Fruit fly (Drosophila melanogaster): Measurements from ENCODE around the gene CG11584.

The CG11584 gene

DNA sequence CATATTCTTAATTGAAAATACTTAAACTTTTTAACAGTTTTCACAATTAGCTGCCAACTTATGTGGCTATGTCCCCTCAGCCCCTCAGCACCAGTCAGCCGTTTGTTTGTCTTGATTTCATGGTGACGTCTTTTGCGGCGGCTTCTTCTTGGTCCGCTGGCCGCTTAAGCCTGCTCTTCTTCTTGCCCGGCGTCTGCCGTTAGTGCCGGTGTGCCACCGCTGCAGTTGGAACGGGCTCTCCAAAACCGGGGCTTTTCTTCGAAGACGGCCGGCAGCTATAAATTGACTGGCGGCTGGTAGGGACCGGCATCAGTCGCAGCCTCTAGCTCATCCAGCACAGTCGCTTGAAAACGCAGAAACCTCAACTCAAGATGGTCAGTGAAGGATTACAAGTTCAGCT lies 6.4 kb upstream of the CG11584 start, which contains the start of gene CG1368:
Gene CG1368, plus strand, starts transcription at position 301 of the 400 bp plus-strand sequence.
- TF ChIP-seq CG12942 (GFP tag; optimal IDR thresholded peaks at IDR 0.05) (no peak), CG8359 (GFP tag; optimal IDR thresholded peaks at IDR 0.05; ENCODE audit: borderline replicate concordance) (peak; percentile 3), chinmo (GFP tag; IDR thresholded peaks at IDR 0.05; ENCODE audit: partially characterized antibody) (peak; percentile 68; the same call in 1 of the 4 replicates), HmgD (GFP tag; optimal IDR thresholded peaks at IDR 0.05) (no peak), CG17385 (GFP tag; optimal IDR thresholded peaks at IDR 0.05) (peak; percentile 29), wdn (GFP tag; IDR thresholded peaks at IDR 0.05) (no peak), mld (GFP tag; IDR thresholded peaks at IDR 0.05; ENCODE audit: partially characterized antibody) (no peak)

dm6 chrX:14175663-14176062 lies 5.2 kb upstream of the CG11584 start:
- TF ChIP-seq CG6854 (GFP tag; optimal IDR thresholded peaks at IDR 0.05) (no peak), CG8359 (GFP tag; optimal IDR thresholded peaks at IDR 0.05; ENCODE audit: borderline replicate concordance) (peak; percentile 98)

dm6 chrX:14176623-14177022 lies 4.2 kb upstream of the CG11584 start, which contains the start of gene CG11581:
CG11581 (plus strand) TSS chrX:14176923.
- TF ChIP-seq B-H1 (GFP tag; IDR thresholded peaks at IDR 0.05) (no peak), dati (GFP tag; IDR thresholded peaks at IDR 0.05) (no peak), Hr51 (GFP tag; optimal IDR thresholded peaks at IDR 0.05) (no peak), Sry-β (GFP tag; optimal IDR thresholded peaks at IDR 0.05) (no peak), emc (GFP tag; optimal IDR thresholded peaks at IDR 0.05) (no peak), tin (GFP tag; optimal IDR thresholded peaks at IDR 0.05) (no peak), CG10959 (GFP tag; IDR thresholded peaks at IDR 0.05) (no peak), Hand (GFP tag; optimal IDR thresholded peaks at IDR 0.05) (no peak), CG2116 (GFP tag; optimal IDR thresholded peaks at IDR 0.05) (no peak), slou (GFP tag; optimal IDR thresholded peaks at IDR 0.05) (no peak), ab (GFP tag; optimal IDR thresholded peaks at IDR 0.05) (no peak), CG8478 (optimal IDR thresholded peaks at IDR 0.05) (no peak), stwl (tag; optimal IDR thresholded peaks at IDR 0.05) (no peak), ham (GFP tag; IDR thresholded peaks at IDR 0.05) (no peak), CG9797 (GFP tag; optimal IDR thresholded peaks at IDR 0.05) (no peak), CG9817 (tag; optimal IDR thresholded peaks at IDR 0.05) (no peak), pan (optimal IDR thresholded peaks at IDR 0.05) (no peak), pan (GFP tag; optimal IDR thresholded peaks at IDR 0.05 in 1 of 2, IDR thresholded peaks at IDR 0.05 in 1 of 2) (no peak), Dek (tag; optimal IDR thresholded peaks at IDR 0.05) (no peak), esg (GFP tag; conservative IDR thresholded peaks at IDR 0.05) (no peak)

DNA sequence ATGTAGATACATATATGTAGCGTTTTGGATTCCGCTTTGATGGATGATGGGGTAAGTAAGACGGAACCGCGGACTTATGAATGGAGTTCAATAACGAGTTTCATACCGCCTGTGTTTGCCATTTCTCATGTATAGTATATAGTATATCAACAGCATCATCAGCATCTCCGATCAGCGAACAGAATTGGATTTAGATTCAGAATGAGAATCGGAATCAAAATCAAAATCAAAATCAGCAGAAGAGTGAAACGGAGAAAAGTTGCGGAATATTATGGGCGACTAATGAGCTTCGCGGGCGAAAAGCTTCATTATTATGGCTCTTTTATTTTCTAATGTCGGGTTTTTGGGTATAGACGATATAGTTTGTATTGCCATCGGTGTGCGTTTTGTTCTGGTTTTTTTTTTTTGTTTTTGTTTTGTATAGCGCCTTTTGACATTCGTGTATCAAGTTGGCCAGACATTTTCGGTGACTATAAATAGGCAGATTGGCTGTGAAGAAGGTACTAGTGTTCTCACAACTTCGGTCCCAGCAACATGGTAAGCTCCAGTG lies 3.3 kb downstream of the CG11584 start, which contains the start of gene CG32603:
Gene CG32603, plus strand, starts transcription at position 500 of the 550 bp plus-strand sequence.
- TF ChIP-seq CG2199 (GFP tag; IDR thresholded peaks at IDR 0.05) (no peak), CG13894 (tag; optimal IDR thresholded peaks at IDR 0.05) (peak; percentile 96)

DNA sequence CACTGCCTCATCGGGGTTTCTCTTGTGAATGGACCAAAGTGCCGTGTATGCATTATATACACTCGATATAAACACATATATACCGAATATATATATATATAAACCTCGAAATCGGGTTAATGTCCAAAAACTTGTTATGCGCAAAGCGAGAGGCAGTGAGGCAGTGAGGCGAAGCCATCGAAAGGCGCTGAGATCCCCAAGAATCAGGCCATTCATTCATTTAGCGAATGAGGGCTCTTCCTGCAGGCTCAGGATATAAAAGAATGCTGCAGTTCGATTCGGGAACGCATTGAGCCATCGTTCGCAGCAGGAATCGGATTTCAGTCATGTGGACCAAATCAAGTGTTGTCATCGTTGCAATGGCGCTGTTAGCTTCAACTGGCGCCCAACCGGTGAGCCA lies 6.1 kb downstream of the CG11584 start, which contains the start of gene CG12481:
Gene CG12481, plus strand, starts transcription at position 301 of the 400 bp plus-strand sequence.
- TF ChIP-seq fd3F (GFP tag; optimal IDR thresholded peaks at IDR 0.05) (no peak), CG32772 (GFP tag; IDR thresholded peaks at IDR 0.05) (no peak), Dll (GFP tag; IDR thresholded peaks at IDR 0.05; ENCODE audit: partially characterized antibody) (no peak), stwl (tag; optimal IDR thresholded peaks at IDR 0.05) (no peak)
